Worm (Caenorhabditis elegans): ENCODE results near the gene grl-1.

grl-1 gene

DNA sequence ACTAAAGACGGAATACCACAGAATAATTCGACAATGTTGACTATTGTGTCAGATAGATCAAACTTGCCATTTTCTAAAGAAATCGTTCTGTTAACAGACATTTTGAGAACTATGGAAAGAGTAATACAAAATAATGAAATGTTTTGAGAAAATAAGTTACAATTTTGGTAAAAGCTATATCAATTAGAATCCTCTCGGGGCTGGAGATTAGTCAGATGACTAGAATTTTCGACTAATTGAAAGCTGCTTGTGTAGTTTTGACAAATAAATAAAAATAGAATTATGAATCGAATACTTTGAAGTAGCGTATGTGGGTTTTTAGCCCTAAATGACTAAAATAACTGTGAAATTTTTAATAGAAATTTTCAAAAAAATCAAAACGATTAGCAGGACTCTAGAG is 48.8 kb downstream of the grl-1 start, which contains the start of gene srg-65:
Gene srg-65 (minus strand): TSS at position 101 of the 400 bp plus-strand sequence.
- TF ChIP-seq hlh-11 (tag; optimal IDR thresholded peaks at IDR 0.05), result no peak

DNA sequence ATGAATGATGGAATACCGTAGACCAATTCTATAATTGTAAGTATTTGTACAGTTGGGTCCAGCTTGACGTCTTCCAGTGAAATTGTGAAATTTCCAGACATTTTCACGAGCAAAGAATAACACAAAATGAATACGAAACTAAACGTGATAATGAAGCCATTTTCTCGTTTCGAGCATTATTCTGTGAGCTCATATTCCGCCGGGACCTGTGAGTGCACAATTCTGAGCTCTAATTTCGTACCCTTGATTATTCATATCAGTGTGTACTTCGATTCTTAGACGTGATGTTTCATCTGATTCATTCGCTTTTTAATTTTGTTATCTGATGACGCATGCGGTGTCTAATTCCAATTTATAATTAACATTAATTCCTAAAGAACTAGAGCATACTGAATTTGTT is 51.3 kb downstream of the grl-1 start, which contains the start of gene srg-66:
Gene srg-66 (minus strand): TSS at position 101 of the 400 bp plus-strand sequence.
- no peak for TF ChIP-seq jun-1 (tag; optimal IDR thresholded peaks at IDR 0.05)
- TF ChIP-seq nhr-25 (tag; optimal IDR thresholded peaks at IDR 0.05; ENCODE audit: borderline replicate concordance, insufficient read depth), result no peak
- TF ChIP-seq hlh-30 (tag; optimal IDR thresholded peaks at IDR 0.05; ENCODE audit: insufficient read depth), result no peak
- no peak for TF ChIP-seq dmd-8 (GFP tag; IDR thresholded peaks at IDR 0.05)
- no peak for TF ChIP-seq lir-3 (tag; optimal IDR thresholded peaks at IDR 0.05)
- TF ChIP-seq ZK337.2 (GFP tag; IDR thresholded peaks at IDR 0.05), result no peak
- TF ChIP-seq zag-1 (tag; optimal IDR thresholded peaks at IDR 0.05), result no peak
- no peak for TF ChIP-seq lin-39 (tag; optimal IDR thresholded peaks at IDR 0.05)
- no peak for TF ChIP-seq zfp-2 (tag; optimal IDR thresholded peaks at IDR 0.05)
- no peak for TF ChIP-seq dmd-9 (GFP tag; IDR thresholded peaks at IDR 0.05)
- no peak for TF ChIP-seq lin-15B (tag; optimal IDR thresholded peaks at IDR 0.05)
- no peak for TF ChIP-seq F10B5.3 (tag; optimal IDR thresholded peaks at IDR 0.05)
- TF ChIP-seq fkh-10 (GFP tag; optimal IDR thresholded peaks at IDR 0.05), result no peak

All from whole organism, L4 larva.